Fruit fly (Drosophila melanogaster) whole organism, wandering third instar larva: ENCODE data around the gene Elp6.
A peak's percentile ranks its signal among the peaks of the same experiment; 100 is the strongest.

Source experiments
- Abd-B ChIP-seq: fragments of >200 bp; optimal IDR thresholded peaks from 2 replicates; lab custom pipeline; 2017; ENCODE audit warnings: missing biosample characterization, missing genetic modification characterization
- CG32264 ChIP-seq: fragments of 200-800 bp; sonication (Bioruptor generic); optimal IDR thresholded peaks from 2 replicates; lab custom pipeline; 2016; ENCODE audit warnings: missing biosample characterization, missing genetic modification characterization
- CG9705 ChIP-seq: fragments of 200-800 bp; sonication (Bioruptor generic); optimal IDR thresholded peaks from 2 replicates; lab custom pipeline; 2018; ENCODE audit warnings: missing biosample characterization, mild to moderate bottlenecking, missing genetic modification characterization
- CrebA ChIP-seq: fragments of 200-800 bp; sonication (Bioruptor generic); optimal IDR thresholded peaks from 2 replicates; lab custom pipeline; 2016; ENCODE audit warnings: missing biosample characterization, mild to moderate bottlenecking, missing genetic modification characterization, borderline replicate concordance
- Dfd ChIP-seq: fragments of >200 bp; optimal IDR thresholded peaks from 2 replicates; lab custom pipeline; 2017; ENCODE audit warnings: missing biosample characterization, missing genetic modification characterization
- Dif ChIP-seq: fragments of 200-275, 200-300 bp; sonication (Bioruptor generic); optimal IDR thresholded peaks from 2 replicates; lab custom pipeline; 2018; ENCODE audit warnings: missing biosample characterization, missing genetic modification characterization; ENCODE audit not compliant: partially characterized antibody
- GATAd ChIP-seq: sonication (Bioruptor generic); optimal IDR thresholded peaks from 2 replicates; lab custom pipeline; 2016; ENCODE audit warnings: missing biosample characterization, missing genetic modification characterization
- HLH106 ChIP-seq: fragments of 200-800 bp; optimal IDR thresholded peaks from 3 replicates; lab custom pipeline; 2019; ENCODE audit warnings: missing biosample characterization, mild to moderate bottlenecking, missing genetic modification characterization, moderate library complexity
- Hnf4 ChIP-seq: fragments of 200-800 bp; sonication (Bioruptor generic); optimal IDR thresholded peaks from 2 replicates; lab custom pipeline; 2016; ENCODE audit warnings: missing biosample characterization, mild to moderate bottlenecking, missing genetic modification characterization
- Hr78 ChIP-seq: fragments of >200 bp; optimal IDR thresholded peaks from 2 replicates; lab custom pipeline; 2017; ENCODE audit warnings: missing biosample characterization, missing genetic modification characterization
- Jra ChIP-seq: sonication (Bioruptor generic); optimal IDR thresholded peaks from 2 replicates; lab custom pipeline; 2016; ENCODE audit warnings: missing biosample characterization, missing genetic modification characterization
- Mio ChIP-seq: sonication (Bioruptor generic); optimal IDR thresholded peaks from 2 replicates; lab custom pipeline; 2016; ENCODE audit warnings: missing biosample characterization, missing genetic modification characterization
- Myc ChIP-seq: fragments of >200 bp; optimal IDR thresholded peaks from 2 replicates; lab custom pipeline; 2017
- N ChIP-seq: fragments of >200 bp; optimal IDR thresholded peaks from 2 replicates; lab custom pipeline; 2018; ENCODE audit warnings: missing biosample characterization, missing external identifiers, missing genetic modification characterization
- OdsH ChIP-seq: fragments of 200-800 bp; sonication (Bioruptor generic); optimal IDR thresholded peaks from 2 replicates; lab custom pipeline; 2016; ENCODE audit warnings: missing biosample characterization, mild to moderate bottlenecking, missing genetic modification characterization
- Rel ChIP-seq, 2 experiments: fragments of 200-800 bp; sonication (Bioruptor generic) in 1 of 2; optimal IDR thresholded peaks; 2 replicates in 1 of 2; 3 replicates in 1 of 2; lab custom pipeline; 2016 to 2019; ENCODE audit warnings: mild to moderate bottlenecking in 2 of 2, missing biosample characterization in 2 of 2, missing genetic modification characterization in 2 of 2, moderate library complexity in 1 of 2
- Sp1 ChIP-seq: fragments of 200-800 bp; sonication (Bioruptor generic); optimal IDR thresholded peaks from 3 replicates; lab custom pipeline; 2019; ENCODE audit warnings: missing biosample characterization, mild to moderate bottlenecking, missing genetic modification characterization, moderate library complexity
- Vsx2 ChIP-seq: fragments of 200-300, 225-300 bp; sonication (Bioruptor generic); optimal IDR thresholded peaks from 2 replicates; lab custom pipeline; 2018; ENCODE audit warnings: missing biosample characterization, missing genetic modification characterization; ENCODE audit not compliant: partially characterized antibody
- br ChIP-seq: fragments of 200-800 bp; sonication (Bioruptor generic); optimal IDR thresholded peaks from 2 replicates; lab custom pipeline; 2016; ENCODE audit warnings: missing biosample characterization, missing genetic modification characterization
- brk ChIP-seq: fragments of 200-800 bp; sonication (Bioruptor generic); optimal IDR thresholded peaks from 2 replicates; lab custom pipeline; 2016; ENCODE audit warnings: missing biosample characterization, mild to moderate bottlenecking, missing genetic modification characterization
- dmrt93B ChIP-seq: fragments of 200-800 bp; sonication (Bioruptor generic); optimal IDR thresholded peaks from 2 replicates; lab custom pipeline; 2018; ENCODE audit warnings: missing biosample characterization, mild to moderate bottlenecking, missing genetic modification characterization
- dsf ChIP-seq: sonication (Bioruptor generic); optimal IDR thresholded peaks from 2 replicates; lab custom pipeline; 2016; ENCODE audit warnings: missing biosample characterization, missing genetic modification characterization, borderline replicate concordance
- ey ChIP-seq: fragments of 200-800 bp; sonication (Bioruptor generic); optimal IDR thresholded peaks from 2 replicates; lab custom pipeline; 2016; ENCODE audit warnings: missing biosample characterization, missing genetic modification characterization
- foxo ChIP-seq, 2 experiments: fragments of 200-800 bp; sonication (Bioruptor generic); optimal IDR thresholded peaks; 2 replicates in 1 of 2; 3 replicates in 1 of 2; lab custom pipeline; 2016 to 2017; ENCODE audit warnings: missing biosample characterization in 2 of 2, missing genetic modification characterization in 2 of 2
- fru ChIP-seq: fragments of 200-800 bp; sonication (Bioruptor generic); optimal IDR thresholded peaks from 3 replicates; lab custom pipeline; 2016; ENCODE audit warnings: missing biosample characterization, mild to moderate bottlenecking, missing genetic modification characterization
- h ChIP-seq: fragments of 200-800 bp; sonication (Bioruptor generic); optimal IDR thresholded peaks from 3 replicates; lab custom pipeline; 2016; ENCODE audit warnings: missing biosample characterization, mild to moderate bottlenecking, missing genetic modification characterization
- jim ChIP-seq: fragments of 175-275, 200-325 bp; sonication (Bioruptor generic); optimal IDR thresholded peaks from 2 replicates; lab custom pipeline; 2016; ENCODE audit warnings: missing biosample characterization, mild to moderate bottlenecking, missing genetic modification characterization
- lola ChIP-seq: fragments of >200 bp; optimal IDR thresholded peaks from 2 replicates; lab custom pipeline; 2017; ENCODE audit warnings: missing biosample characterization, missing genetic modification characterization
- pan ChIP-seq: fragments of >200 bp; optimal IDR thresholded peaks from 2 replicates; lab custom pipeline; 2017
- psq ChIP-seq: fragments of 200-800 bp; sonication (Bioruptor generic); optimal IDR thresholded peaks from 3 replicates; lab custom pipeline; 2017; ENCODE audit warnings: missing biosample characterization, mild to moderate bottlenecking, missing genetic modification characterization, moderate library complexity
- rgr ChIP-seq: fragments of 200-800 bp; sonication (Bioruptor generic); optimal IDR thresholded peaks from 3 replicates; lab custom pipeline; 2016; ENCODE audit warnings: missing biosample characterization, mild to moderate bottlenecking, missing genetic modification characterization
- sage ChIP-seq: fragments of 200-800 bp; sonication (Bioruptor generic); optimal IDR thresholded peaks from 2 replicates; lab custom pipeline; 2016; ENCODE audit warnings: missing biosample characterization, mild to moderate bottlenecking, missing genetic modification characterization
- sv ChIP-seq: fragments of 200-800 bp; sonication (Bioruptor generic); optimal IDR thresholded peaks from 3 replicates; lab custom pipeline; 2016; ENCODE audit warnings: missing biosample characterization, missing genetic modification characterization
- tai ChIP-seq: sonication (Bioruptor generic); optimal IDR thresholded peaks from 2 replicates; lab custom pipeline; 2016; ENCODE audit warnings: missing biosample characterization, missing genetic modification characterization
- usp ChIP-seq: fragments of >200 bp; optimal IDR thresholded peaks from 2 replicates; lab custom pipeline; 2017; ENCODE audit warnings: missing biosample characterization, missing genetic modification characterization
- woc ChIP-seq: sonication (Bioruptor generic); optimal IDR thresholded peaks from 2 replicates; lab custom pipeline; 2016; ENCODE audit warnings: missing biosample characterization, mild to moderate bottlenecking, missing genetic modification characterization

Elp6 gene

DNA sequence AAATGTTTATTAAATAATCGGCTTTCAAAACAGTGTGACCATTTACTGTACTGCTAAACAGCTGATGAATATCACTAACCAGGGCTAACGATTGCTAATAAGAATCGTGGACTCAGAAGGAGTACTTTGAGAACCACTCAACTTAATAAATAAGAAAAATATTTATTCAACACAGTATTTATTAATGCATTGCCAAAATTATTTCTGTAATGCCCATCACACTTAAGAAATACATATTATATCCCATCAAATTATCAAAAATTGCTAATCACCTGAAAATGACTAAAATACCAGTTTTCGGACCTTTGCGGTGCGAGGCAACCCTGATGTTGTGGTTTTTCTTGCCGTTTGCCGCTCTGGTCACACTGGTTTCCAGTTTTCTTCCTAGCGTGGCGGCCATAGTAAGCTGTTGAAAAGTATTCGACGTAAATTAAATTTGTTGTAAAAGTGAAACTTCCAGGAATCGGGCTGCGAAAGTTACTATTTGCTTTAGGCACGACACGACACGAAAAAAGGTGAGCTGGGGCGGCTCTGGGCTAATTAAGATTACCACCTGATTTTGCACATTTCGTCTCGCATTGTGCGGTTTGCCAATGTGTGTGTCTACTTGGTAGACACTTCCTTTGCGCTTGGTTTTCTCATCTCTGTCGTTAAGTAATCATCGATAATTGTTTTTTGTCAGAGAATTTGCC lies 15.2 kb upstream of the Elp6 start, which contains the start of the genes mRpS21 and Droj2:
Gene mRpS21, minus strand, starts transcription at position 66 of the 692 bp plus-strand sequence.
Gene Droj2, plus strand, starts transcription at position 363 of the 692 bp plus-strand sequence.
- peak; percentile 21 for TF ChIP-seq br (GFP tag; lab: Kevin White, UChicago)
- peak; percentile 64 for TF ChIP-seq Sp1 (GFP tag; lab: Kevin White, UChicago)
- TF ChIP-seq Dfd: no peak
- peak; percentile 49 for TF ChIP-seq h (GFP tag; lab: Kevin White, UChicago)
- TF ChIP-seq CG32264 (GFP tag; lab: Kevin White, UChicago): no peak
- no peak for TF ChIP-seq GATAd (GFP tag; lab: Kevin White, UChicago)
- peak; percentile 55 for TF ChIP-seq sv (GFP tag; lab: Kevin White, UChicago)
- no peak for TF ChIP-seq CrebA
- TF ChIP-seq brk (GFP tag; lab: Kevin White, UChicago): peak; percentile 47
- TF ChIP-seq ey: peak; percentile 3
- TF ChIP-seq foxo (GFP tag; optimal IDR thresholded peaks at IDR 0.05; lab: Kevin White, UChicago): peak in 1 of 2 experiments; percentile 51
- peak; percentile 54 for TF ChIP-seq CG9705 (GFP tag; lab: Kevin White, UChicago)
- TF ChIP-seq dsf (GFP tag; lab: Kevin White, UChicago): peak; percentile 33
- no peak for TF ChIP-seq Hr78 (GFP tag; lab: Kevin White, UChicago)
- peak; percentile 46 for TF ChIP-seq fru (GFP tag; lab: Kevin White, UChicago)
- TF ChIP-seq woc (GFP tag; lab: Kevin White, UChicago): peak; percentile 60
- peak; percentile 47 for TF ChIP-seq Myc (lab: Kevin White, UChicago)
- peak; percentile 43 for TF ChIP-seq Jra (GFP tag; lab: Kevin White, UChicago)
- TF ChIP-seq rgr: peak; percentile 36
- TF ChIP-seq HLH106 (tag; lab: Kevin White, UChicago): peak; percentile 73
- no peak for TF ChIP-seq Rel (GFP tag; optimal IDR thresholded peaks at IDR 0.05; lab: Kevin White, UChicago)
- peak; percentile 59 for TF ChIP-seq Rel (tag; optimal IDR thresholded peaks at IDR 0.05; lab: Kevin White, UChicago)
- peak; percentile 46 for TF ChIP-seq Hnf4 (GFP tag; lab: Kevin White, UChicago)

DNA sequence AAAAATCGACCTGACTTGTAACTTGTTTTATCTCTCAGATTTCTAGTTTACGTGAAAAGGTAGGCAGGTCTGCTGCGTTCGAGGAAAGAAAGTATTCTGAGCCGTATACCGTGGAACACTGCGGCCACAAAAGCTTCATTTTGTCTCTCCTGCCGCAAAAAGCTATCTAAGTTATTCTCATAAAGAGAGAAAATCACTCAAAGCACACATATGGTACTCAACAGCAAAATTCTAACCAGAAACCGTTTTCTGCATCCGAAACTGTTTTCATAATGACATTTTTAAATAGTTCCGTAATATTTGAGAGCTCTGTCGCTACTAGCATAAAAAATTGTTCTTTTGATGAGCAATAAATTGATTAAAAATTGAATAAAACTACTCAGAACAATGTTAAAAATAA lies 13.0 kb upstream of the Elp6 start, which contains the start of the genes CG9813 and CG8870:
Gene CG9813, minus strand, starts transcription at position 101 of the 400 bp plus-strand sequence.
Gene CG8870, plus strand, starts transcription at position 168 of the 400 bp plus-strand sequence.
- no peak for TF ChIP-seq lola (GFP tag; lab: Kevin White, UChicago)

DNA sequence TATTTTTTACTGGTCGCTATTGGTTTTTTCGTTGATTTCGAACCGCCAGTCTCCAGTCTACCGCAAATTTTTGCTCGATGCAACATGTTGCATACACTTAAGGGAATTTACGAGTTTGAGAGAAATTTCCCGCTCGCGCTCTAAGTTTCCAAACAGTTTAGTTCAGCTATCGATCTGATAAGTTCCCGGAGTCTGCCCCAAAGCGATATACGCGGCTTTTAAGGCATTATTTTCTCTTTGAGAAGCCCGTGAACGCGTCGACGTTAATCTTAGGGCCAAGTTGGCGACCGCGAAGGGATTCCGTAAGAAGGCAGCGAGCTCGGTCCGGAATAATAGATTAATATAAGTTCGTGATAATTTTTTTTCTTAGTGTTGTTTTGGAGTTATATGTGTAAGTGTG lies 8.2 kb upstream of the Elp6 start:
- no peak for TF ChIP-seq foxo (GFP tag; optimal IDR thresholded peaks at IDR 0.05; lab: Kevin White, UChicago)
- no peak for TF ChIP-seq sage (GFP tag; lab: Kevin White, UChicago)

DNA sequence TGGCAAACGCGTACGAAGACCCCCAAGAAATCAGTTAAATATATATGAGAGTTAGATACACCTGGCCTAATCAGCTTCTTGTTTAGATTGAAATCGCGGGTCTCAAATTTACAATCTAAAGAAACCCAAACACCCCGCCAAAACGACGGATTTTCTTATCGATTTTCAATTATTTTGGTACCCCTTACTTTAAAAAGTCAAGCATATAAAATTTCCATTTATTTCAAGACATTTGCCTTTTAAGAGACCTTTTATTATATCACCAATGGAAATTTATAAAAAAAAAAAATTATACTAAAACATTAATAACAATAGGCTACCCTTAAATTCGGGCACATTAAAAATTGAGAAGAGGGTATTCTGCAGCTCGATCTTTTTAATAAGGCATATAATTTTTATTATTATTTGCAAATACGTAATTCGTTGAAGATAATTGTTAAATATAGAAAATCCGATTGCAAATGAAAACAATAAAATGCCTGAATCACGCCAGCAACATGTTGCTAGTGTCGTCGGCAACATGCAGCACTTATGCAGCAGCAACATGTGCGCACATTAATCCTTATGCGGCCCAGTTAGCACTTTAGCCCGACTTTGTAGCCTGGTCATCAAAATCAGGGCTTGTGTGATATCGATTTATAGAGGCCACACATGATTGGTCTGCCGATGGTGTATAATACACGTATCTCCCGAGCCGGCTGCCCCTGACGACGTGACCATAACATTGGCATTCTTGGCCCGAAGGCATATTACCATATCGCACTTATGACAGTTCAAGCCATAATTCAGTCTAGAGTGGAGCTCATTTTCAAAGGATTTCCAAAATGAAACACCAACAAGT lies 5.3 kb upstream of the Elp6 start, which contains the start of the genes Lip3 and CG34309:
Gene Lip3, minus strand, starts transcription at position 65 of the 841 bp plus-strand sequence.
Gene CG34309, plus strand, starts transcription at position 791 of the 841 bp plus-strand sequence.
- TF ChIP-seq Dif (GFP tag; lab: Kevin White, UChicago) (no peak), Abd-B (GFP tag; lab: Kevin White, UChicago) (no peak), br (GFP tag; lab: Kevin White, UChicago) (peak; percentile 51), foxo (GFP tag; optimal IDR thresholded peaks at IDR 0.05; lab: Kevin White, UChicago) (peak in 1 of 2 experiments; percentile 65), Vsx2 (no peak), Sp1 (GFP tag; lab: Kevin White, UChicago) (peak; percentile 88), lola (GFP tag; lab: Kevin White, UChicago) (no peak), CG32264 (GFP tag; lab: Kevin White, UChicago) (peak; percentile 1), brk (GFP tag; lab: Kevin White, UChicago) (peak; percentile 82), HLH106 (tag; lab: Kevin White, UChicago) (peak; percentile 69), Mio (no peak), Rel (GFP tag; optimal IDR thresholded peaks at IDR 0.05; lab: Kevin White, UChicago) (peak; percentile 32), Rel (tag; optimal IDR thresholded peaks at IDR 0.05; lab: Kevin White, UChicago) (no peak), GATAd (GFP tag; lab: Kevin White, UChicago) (no peak), CrebA (peak; percentile 0), Myc (lab: Kevin White, UChicago) (no peak), rgr (peak; percentile 82), sage (GFP tag; lab: Kevin White, UChicago) (peak; percentile 24), usp (GFP tag; lab: Kevin White, UChicago) (no peak), OdsH (GFP tag; lab: Kevin White, UChicago) (peak; percentile 81), tai (GFP tag; lab: Kevin White, UChicago) (peak; percentile 9), CG9705 (GFP tag; lab: Kevin White, UChicago) (no peak), h (GFP tag; lab: Kevin White, UChicago) (peak; percentile 82), sv (GFP tag; lab: Kevin White, UChicago) (no peak), pan (lab: Kevin White, UChicago) (no peak), jim (GFP tag; lab: Kevin White, UChicago) (no peak), Jra (GFP tag; lab: Kevin White, UChicago) (peak; percentile 52), dsf (GFP tag; lab: Kevin White, UChicago) (no peak), Dfd (no peak), Hr78 (GFP tag; lab: Kevin White, UChicago) (no peak), woc (GFP tag; lab: Kevin White, UChicago) (no peak), psq (GFP tag; lab: Kevin White, UChicago) (peak; percentile 73), N (GFP tag; lab: Kevin White, UChicago) (no peak), dmrt93B (GFP tag; lab: Kevin White, UChicago) (peak; percentile 60), Hnf4 (GFP tag; lab: Kevin White, UChicago) (peak; percentile 67), fru (GFP tag; lab: Kevin White, UChicago) (peak; percentile 76)
